Worm (Caenorhabditis elegans): ENCODE measurements around the gene T08D10.5.

DNA sequence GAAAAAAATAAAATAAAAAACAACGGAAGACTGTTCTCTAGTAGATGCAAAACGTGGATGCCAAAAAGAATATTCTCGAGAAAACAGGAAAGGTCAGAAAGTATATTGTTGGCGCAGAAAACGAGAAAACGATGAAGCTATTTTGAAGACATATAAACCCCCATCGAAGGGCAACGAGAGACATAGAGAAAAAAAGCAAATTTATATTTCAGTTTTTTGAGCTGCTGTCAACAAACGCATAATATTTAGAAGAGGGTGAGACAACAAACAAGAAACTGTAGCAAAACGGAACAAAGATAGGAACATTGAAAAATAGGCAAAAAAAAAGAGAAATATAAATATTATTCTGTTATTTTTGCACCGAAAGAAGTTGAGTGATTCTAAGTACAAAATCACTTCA is 34.9 kb downstream of the T08D10.5 start:
- no peak for TF ChIP-seq unc-39 (tag; optimal IDR thresholded peaks at IDR 0.05)
- no peak for TF ChIP-seq unc-62 (GFP tag; optimal IDR thresholded peaks at IDR 0.05)
- TF ChIP-seq unc-120 (tag; optimal IDR thresholded peaks at IDR 0.05; ENCODE audit: poor library complexity, severe bottlenecking), result no peak
- no peak for TF ChIP-seq mep-1 (tag; optimal IDR thresholded peaks at IDR 0.05)
- no peak for TF ChIP-seq pha-4 (tag; optimal IDR thresholded peaks at IDR 0.05)
- no peak for TF ChIP-seq cnd-1 (tag; optimal IDR thresholded peaks at IDR 0.05)
